Worm (Caenorhabditis elegans): Measurements from ENCODE around the gene srz-63.

Gene srz-63

DNA sequence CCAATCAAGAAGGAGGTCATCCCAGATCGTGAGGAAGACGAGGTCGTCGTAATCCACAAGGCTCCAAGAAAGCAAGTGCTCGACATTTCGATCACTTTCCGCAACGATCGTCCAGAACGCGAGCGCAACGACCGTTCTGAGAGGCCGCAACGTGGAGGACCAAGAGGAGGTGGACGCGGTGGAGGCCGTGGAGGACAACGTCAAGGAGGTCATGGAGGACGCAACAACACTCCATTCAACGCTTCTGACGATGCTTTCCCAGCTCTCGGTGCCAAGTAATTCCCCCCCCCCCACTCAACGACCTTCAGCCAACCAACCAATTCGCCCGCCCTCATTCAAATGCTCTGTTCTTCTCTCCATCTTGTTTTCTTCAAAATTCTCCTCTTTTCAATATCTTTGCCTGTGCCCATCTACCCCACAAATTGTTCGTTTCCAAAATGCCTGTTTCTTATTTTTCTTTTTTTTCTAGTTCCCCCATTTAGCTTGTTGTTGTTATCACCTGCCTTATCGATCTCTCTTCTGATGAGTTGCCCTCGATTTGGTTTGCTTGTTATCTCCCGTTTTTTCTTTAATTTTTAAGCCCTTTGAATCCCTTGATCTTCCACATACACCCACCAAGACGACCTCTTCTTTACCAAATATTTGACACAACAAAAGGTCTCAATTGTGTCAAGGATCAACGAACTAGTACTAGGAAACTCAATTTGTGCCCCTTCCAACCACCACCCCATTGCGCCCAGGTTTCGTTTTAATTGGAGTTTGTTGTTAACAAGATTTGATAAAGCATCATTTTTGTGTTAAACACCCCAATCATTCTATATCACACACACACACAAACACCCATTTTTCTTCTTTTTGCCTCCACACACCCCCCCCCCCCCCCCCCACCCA, 44.1 kb downstream of the srz-63 start:
- TF ChIP-seq blmp-1 (tag; optimal IDR thresholded peaks at IDR 0.05) (no peak), elt-3 (tag; optimal IDR thresholded peaks at IDR 0.05) (no peak), sem-2 (GFP tag; optimal IDR thresholded peaks at IDR 0.05) (no peak), ceh-39 (tag; optimal IDR thresholded peaks at IDR 0.05) (no peak), ces-1 (GFP tag; optimal IDR thresholded peaks at IDR 0.05) (no peak), unc-39 (tag; optimal IDR thresholded peaks at IDR 0.05) (no peak), nhr-2 (tag; optimal IDR thresholded peaks at IDR 0.05) (no peak), nhr-12 (tag; optimal IDR thresholded peaks at IDR 0.05) (no peak), flh-1 (GFP tag; optimal IDR thresholded peaks at IDR 0.05) (no peak), ztf-11 (tag; optimal IDR thresholded peaks at IDR 0.05) (no peak), tbx-8 (GFP tag; optimal IDR thresholded peaks at IDR 0.05) (no peak), mep-1 (tag; optimal IDR thresholded peaks at IDR 0.05) (no peak), ceh-83 (GFP tag; optimal IDR thresholded peaks at IDR 0.05) (no peak), snpc-4 (tag; optimal IDR thresholded peaks at IDR 0.05) (no peak), sptf-1 (tag; optimal IDR thresholded peaks at IDR 0.05) (no peak), drap-1 (GFP tag; optimal IDR thresholded peaks at IDR 0.05) (no peak), nhr-76 (tag; optimal IDR thresholded peaks at IDR 0.05) (no peak), lin-32 (GFP tag; optimal IDR thresholded peaks at IDR 0.05) (no peak)

ce11 chrII:1323190-1323651, 44.8 kb downstream of the srz-63 start:
- TF ChIP-seq ham-2 (GFP tag; optimal IDR thresholded peaks at IDR 0.05) (no peak), bed-3 (GFP tag; optimal IDR thresholded peaks at IDR 0.05) (no peak), lsy-2 (tag; optimal IDR thresholded peaks at IDR 0.05) (peak; percentile 20), mep-1 (tag; optimal IDR thresholded peaks at IDR 0.05) (no peak), ceh-43 (GFP tag; optimal IDR thresholded peaks at IDR 0.05) (no peak), cnd-1 (tag; optimal IDR thresholded peaks at IDR 0.05) (no peak), mls-2 (tag; optimal IDR thresholded peaks at IDR 0.05) (peak; percentile 58), nhr-12 (tag; optimal IDR thresholded peaks at IDR 0.05) (no peak), ceh-39 (tag; optimal IDR thresholded peaks at IDR 0.05) (no peak), elt-3 (tag; optimal IDR thresholded peaks at IDR 0.05) (no peak), blmp-1 (tag; optimal IDR thresholded peaks at IDR 0.05) (no peak), lin-13 (tag; optimal IDR thresholded peaks at IDR 0.05) (no peak), drap-1 (GFP tag; optimal IDR thresholded peaks at IDR 0.05) (peak; percentile 13), ces-1 (GFP tag; optimal IDR thresholded peaks at IDR 0.05) (peak; percentile 97), sem-2 (GFP tag; optimal IDR thresholded peaks at IDR 0.05) (no peak), elt-1 (tag; optimal IDR thresholded peaks at IDR 0.05; ENCODE audit: borderline replicate concordance, insufficient read depth) (no peak)

DNA sequence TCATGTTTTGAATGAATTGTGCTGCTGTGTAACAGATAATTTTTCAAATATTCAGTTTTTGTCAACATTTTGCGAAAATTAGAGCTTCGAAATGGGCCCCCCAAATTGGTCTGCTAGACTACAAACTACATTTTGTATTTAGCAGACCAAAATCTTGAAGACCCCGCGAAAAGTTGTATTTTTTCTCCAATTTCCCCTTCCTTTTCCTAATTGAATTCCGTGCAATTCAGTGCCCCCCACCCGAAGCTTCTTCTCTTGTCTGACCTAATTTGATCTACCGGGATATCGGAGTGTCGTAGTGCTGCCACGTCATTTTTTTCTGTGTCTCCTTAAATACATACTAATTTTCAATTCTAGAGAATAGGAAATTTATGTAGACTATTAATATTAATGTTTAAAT, 45.6 kb downstream of the srz-63 start:
- TF ChIP-seq nhr-12 (tag; optimal IDR thresholded peaks at IDR 0.05) (no peak), bed-3 (GFP tag; optimal IDR thresholded peaks at IDR 0.05) (no peak), M03D4.4 (tag; optimal IDR thresholded peaks at IDR 0.05) (no peak), ces-1 (GFP tag; optimal IDR thresholded peaks at IDR 0.05) (peak; percentile 75)

ce11 chrII:1325604-1326003, 47.2 kb downstream of the srz-63 start:
- TF ChIP-seq ceh-83 (GFP tag; optimal IDR thresholded peaks at IDR 0.05) (no peak), nhr-12 (tag; optimal IDR thresholded peaks at IDR 0.05) (no peak), M03D4.4 (tag; optimal IDR thresholded peaks at IDR 0.05) (no peak), ceh-43 (GFP tag; optimal IDR thresholded peaks at IDR 0.05) (no peak), unc-39 (tag; optimal IDR thresholded peaks at IDR 0.05) (no peak), flh-1 (GFP tag; optimal IDR thresholded peaks at IDR 0.05) (no peak), mab-5 (tag; optimal IDR thresholded peaks at IDR 0.05) (no peak), lin-32 (GFP tag; optimal IDR thresholded peaks at IDR 0.05) (no peak), sptf-1 (tag; optimal IDR thresholded peaks at IDR 0.05) (no peak), lsy-2 (tag; optimal IDR thresholded peaks at IDR 0.05) (no peak), cnd-1 (tag; optimal IDR thresholded peaks at IDR 0.05) (no peak), ztf-11 (tag; optimal IDR thresholded peaks at IDR 0.05) (no peak), nhr-237 (tag; optimal IDR thresholded peaks at IDR 0.05) (no peak), sem-2 (GFP tag; optimal IDR thresholded peaks at IDR 0.05) (no peak), mls-2 (tag; optimal IDR thresholded peaks at IDR 0.05) (no peak), ceh-39 (tag; optimal IDR thresholded peaks at IDR 0.05) (no peak)

- TF ChIP-seq hlh-1 (tag; optimal IDR thresholded peaks at IDR 0.05), result no peak
- TF ChIP-seq ham-2 (GFP tag; optimal IDR thresholded peaks at IDR 0.05), result no peak
- no peak for TF ChIP-seq blmp-1 (tag; optimal IDR thresholded peaks at IDR 0.05)
- TF ChIP-seq elt-3 (tag; optimal IDR thresholded peaks at IDR 0.05), result no peak
- TF ChIP-seq pha-4 (tag; optimal IDR thresholded peaks at IDR 0.05), result no peak
- TF ChIP-seq ces-1 (GFP tag; optimal IDR thresholded peaks at IDR 0.05), result no peak
- TF ChIP-seq ceh-83 (GFP tag; optimal IDR thresholded peaks at IDR 0.05), result no peak
- TF ChIP-seq drap-1 (GFP tag; optimal IDR thresholded peaks at IDR 0.05), result no peak
- no peak for TF ChIP-seq unc-62 (GFP tag; optimal IDR thresholded peaks at IDR 0.05)
- no peak for TF ChIP-seq nhr-237 (tag; optimal IDR thresholded peaks at IDR 0.05)
- TF ChIP-seq nhr-2 (tag; optimal IDR thresholded peaks at IDR 0.05), result no peak
Observed at ce11 chrII:1326689-1327088, 48.2 kb downstream of the srz-63 start, which contains the start of gene jip-1. Gene jip-1, plus strand, starts transcription at chrII:1326989.

All from whole organism, mixed stage, embryonic.